Worm (Caenorhabditis elegans) whole organism, L2 larva: Measurements from ENCODE around the gene R12H7.4.

Experiments used
- C34F6.9 ChIP-seq: fragments of 150-350 bp; optimal IDR thresholded peaks from 2 replicates; lab custom pipeline; 2014; ENCODE audit warnings: missing biosample characterization, missing genetic modification characterization
- F13H6.1 ChIP-seq: sonication (generic microtip); optimal IDR thresholded peaks from 2 replicates; lab custom pipeline; 2016; ENCODE audit warnings: missing genetic modification characterization, missing compliant biosample characterization
- R02D3.7 ChIP-seq: fragments of 150-350 bp; optimal IDR thresholded peaks from 2 replicates; lab custom pipeline; 2014; ENCODE audit warnings: missing biosample characterization, missing genetic modification characterization
- Y55F3AM.14 ChIP-seq: fragments of 200-800 bp; sonication (Bioruptor generic); optimal IDR thresholded peaks from 2 replicates; lab custom pipeline; 2018; ENCODE audit warnings: mild to moderate bottlenecking, missing genetic modification characterization, missing compliant biosample characterization
- ZK546.5 ChIP-seq: sonication (generic microtip); optimal IDR thresholded peaks from 2 replicates; lab custom pipeline; 2017; ENCODE audit warnings: missing biosample characterization, missing genetic modification characterization
- alr-1 ChIP-seq: fragments of 150-350 bp; optimal IDR thresholded peaks from 2 replicates; lab custom pipeline; 2014; ENCODE audit warnings: missing biosample characterization, missing genetic modification characterization
- aly-2 ChIP-seq: fragments of 150-350 bp; optimal IDR thresholded peaks from 2 replicates; lab custom pipeline; 2014; ENCODE audit warnings: missing biosample characterization, missing genetic modification characterization
- ama-1 ChIP-seq: fragments of 150-350 bp; optimal IDR thresholded peaks from 2 replicates; lab custom pipeline; 2018; ENCODE audit warnings: inconsistent platforms
- blmp-1 ChIP-seq: sonication (generic microtip); optimal IDR thresholded peaks from 2 replicates; lab custom pipeline; 2017; ENCODE audit warnings: missing genetic modification characterization, mild to moderate bottlenecking, missing compliant biosample characterization, antibody characterized with exemption, moderate library complexity; ENCODE audit not compliant: insufficient read depth
- ceh-16 ChIP-seq: fragments of 150-350 bp; optimal IDR thresholded peaks from 2 replicates; lab custom pipeline; 2014; ENCODE audit warnings: missing biosample characterization, missing genetic modification characterization
- ceh-82 ChIP-seq: fragments of 150-350 bp; optimal IDR thresholded peaks from 2 replicates; lab custom pipeline; 2014; ENCODE audit warnings: missing biosample characterization, missing genetic modification characterization
- crh-2 ChIP-seq: sonication (generic microtip); optimal IDR thresholded peaks from 2 replicates; lab custom pipeline; 2017; ENCODE audit warnings: missing biosample characterization, missing genetic modification characterization
- dmd-4 ChIP-seq: sonication (generic microtip); optimal IDR thresholded peaks from 2 replicates; lab custom pipeline; 2017; ENCODE audit warnings: missing biosample characterization, missing genetic modification characterization
- egl-27 ChIP-seq: sonication (generic microtip); optimal IDR thresholded peaks from 3 replicates; lab custom pipeline; 2017; ENCODE audit warnings: missing biosample characterization, missing genetic modification reagents, missing genetic modification characterization
- elt-1 ChIP-seq: fragments of 150-350 bp; optimal IDR thresholded peaks from 2 replicates; lab custom pipeline; 2014; ENCODE audit warnings: missing biosample characterization, missing genetic modification characterization
- elt-3 ChIP-seq: sonication (generic microtip); optimal IDR thresholded peaks from 2 replicates; lab custom pipeline; 2017; ENCODE audit warnings: missing biosample characterization, missing genetic modification characterization
- fos-1 ChIP-seq: fragments of 150-350 bp; optimal IDR thresholded peaks from 2 replicates; lab custom pipeline; 2014; ENCODE audit warnings: missing biosample characterization, missing genetic modification characterization
- gmeb-1 ChIP-seq: fragments of 150-350 bp; optimal IDR thresholded peaks from 2 replicates; lab custom pipeline; 2014; ENCODE audit warnings: missing biosample characterization, missing genetic modification characterization
- lin-11 ChIP-seq: fragments of 150-350 bp; sonication (generic microtip); optimal IDR thresholded peaks from 2 replicates; lab custom pipeline; 2014; ENCODE audit warnings: missing biosample characterization, missing genetic modification characterization, inconsistent platforms, mixed read lengths
- lin-13 ChIP-seq: fragments of 150-350 bp; optimal IDR thresholded peaks from 2 replicates; lab custom pipeline; 2014; ENCODE audit warnings: missing biosample characterization, missing genetic modification reagents, missing genetic modification characterization
- lin-39 ChIP-seq: fragments of 150-350 bp; optimal IDR thresholded peaks from 2 replicates; lab custom pipeline; 2014; ENCODE audit warnings: missing biosample characterization, missing genetic modification reagents, missing genetic modification characterization
- lsy-2 ChIP-seq, 2 experiments: fragments of 150-350 bp in 1 of 2; sonication (generic microtip) in 1 of 2; optimal IDR thresholded peaks; 2 replicates each; lab custom pipeline; 2014 to 2017; ENCODE audit warnings: missing biosample characterization in 2 of 2, missing genetic modification characterization in 2 of 2
- mab-5 ChIP-seq: fragments of 150-350 bp; optimal IDR thresholded peaks from 2 replicates; lab custom pipeline; 2014; ENCODE audit warnings: missing biosample characterization, missing genetic modification characterization
- mbf-1 ChIP-seq: sonication (generic microtip); optimal IDR thresholded peaks from 2 replicates; lab custom pipeline; 2017; ENCODE audit warnings: missing biosample characterization, missing genetic modification characterization
- mdl-1 ChIP-seq, 2 experiments: fragments of 150-350 bp in 1 of 2; sonication (generic microtip) in 1 of 2; optimal IDR thresholded peaks; 2 replicates each; lab custom pipeline; 2017; ENCODE audit warnings: missing biosample characterization in 2 of 2, missing genetic modification characterization in 2 of 2
- nhr-10 ChIP-seq: sonication (generic microtip); optimal IDR thresholded peaks from 2 replicates; lab custom pipeline; 2017; ENCODE audit warnings: missing biosample characterization, missing genetic modification characterization
- nhr-11 ChIP-seq: fragments of 150-350 bp; optimal IDR thresholded peaks from 2 replicates; lab custom pipeline; 2014; ENCODE audit warnings: missing biosample characterization, missing genetic modification characterization
- nhr-12 ChIP-seq: fragments of 150-350 bp; optimal IDR thresholded peaks from 2 replicates; lab custom pipeline; 2014; ENCODE audit warnings: missing biosample characterization, missing genetic modification characterization
- nhr-129 ChIP-seq: fragments of 150-350 bp; optimal IDR thresholded peaks from 2 replicates; lab custom pipeline; 2014; ENCODE audit warnings: missing biosample characterization, missing genetic modification characterization
- nhr-21 ChIP-seq: fragments of 150-350 bp; optimal IDR thresholded peaks from 2 replicates; lab custom pipeline; 2014; ENCODE audit warnings: missing biosample characterization, missing genetic modification characterization
- nhr-23 ChIP-seq: fragments of 150-350 bp; optimal IDR thresholded peaks from 2 replicates; lab custom pipeline; 2014; ENCODE audit warnings: missing biosample characterization, missing genetic modification reagents, missing genetic modification characterization
- nhr-237 ChIP-seq: fragments of 150-350 bp; optimal IDR thresholded peaks from 2 replicates; lab custom pipeline; 2014; ENCODE audit warnings: missing biosample characterization, missing genetic modification characterization
- nhr-25 ChIP-seq: fragments of 150-350 bp; sonication (generic microtip); optimal IDR thresholded peaks from 3 replicates; lab custom pipeline; 2014; ENCODE audit warnings: missing biosample characterization, missing genetic modification characterization
- nhr-6 ChIP-seq: fragments of 150-350 bp; optimal IDR thresholded peaks from 2 replicates; lab custom pipeline; 2014; ENCODE audit warnings: missing biosample characterization, missing genetic modification characterization
- nhr-77 ChIP-seq: fragments of 150-350 bp; optimal IDR thresholded peaks from 2 replicates; lab custom pipeline; 2014; ENCODE audit warnings: missing biosample characterization, missing genetic modification characterization
- peb-1 ChIP-seq: fragments of 150-350 bp; optimal IDR thresholded peaks from 2 replicates; lab custom pipeline; 2014; ENCODE audit warnings: missing biosample characterization, missing genetic modification characterization
- sem-4 ChIP-seq: fragments of 150-350 bp; optimal IDR thresholded peaks from 2 replicates; lab custom pipeline; 2014; ENCODE audit warnings: missing biosample characterization, missing genetic modification reagents, missing genetic modification characterization
- skn-1 ChIP-seq: sonication (generic microtip); optimal IDR thresholded peaks from 2 replicates; lab custom pipeline; 2017; ENCODE audit warnings: missing biosample characterization, missing genetic modification characterization
- sma-3 ChIP-seq: sonication (generic microtip); optimal IDR thresholded peaks from 2 replicates; lab custom pipeline; 2016; ENCODE audit warnings: missing genetic modification reagents, missing genetic modification characterization, missing compliant biosample characterization
- sma-9 ChIP-seq, 2 experiments: fragments of 150-350 bp in 1 of 2; sonication (generic microtip) in 1 of 2; optimal IDR thresholded peaks; 2 replicates each; lab custom pipeline; 2014 to 2016; ENCODE audit warnings: missing genetic modification characterization in 2 of 2, mild to moderate bottlenecking in 1 of 2, missing biosample characterization in 1 of 2, missing compliant biosample characterization in 1 of 2, missing genetic modification reagents in 1 of 2, moderate library complexity in 1 of 2
- snpc-4 ChIP-seq: fragments of 150-350 bp; optimal IDR thresholded peaks from 2 replicates; lab custom pipeline; 2014; ENCODE audit warnings: missing biosample characterization, missing genetic modification characterization
- unc-39 ChIP-seq: fragments of 150-350 bp; optimal IDR thresholded peaks from 2 replicates; lab custom pipeline; 2014; ENCODE audit warnings: missing biosample characterization, missing genetic modification characterization
- unc-55 ChIP-seq: fragments of 150-350 bp; sonication (generic microtip); optimal IDR thresholded peaks from 3 replicates; lab custom pipeline; 2014; ENCODE audit warnings: missing biosample characterization, missing genetic modification reagents, missing genetic modification characterization
- unc-62 ChIP-seq: fragments of 150-350 bp; optimal IDR thresholded peaks from 2 replicates; lab custom pipeline; 2014; ENCODE audit warnings: missing biosample characterization, missing genetic modification reagents, missing genetic modification characterization
- zag-1 ChIP-seq: fragments of 150-350 bp; optimal IDR thresholded peaks from 2 replicates; lab custom pipeline; 2014; ENCODE audit warnings: missing biosample characterization, missing genetic modification characterization
- ztf-1 ChIP-seq: fragments of 200-800 bp; sonication (Bioruptor generic); conservative IDR thresholded peaks from 2 replicates; pipeline ENCODE4 v1.3.6; 2022; ENCODE audit warnings: missing genetic modification characterization, missing compliant biosample characterization
- ztf-11 ChIP-seq: sonication (generic microtip); optimal IDR thresholded peaks from 2 replicates; lab custom pipeline; 2017; ENCODE audit warnings: missing biosample characterization, missing genetic modification characterization
- ztf-4 ChIP-seq: fragments of 150-350 bp; optimal IDR thresholded peaks from 2 replicates; lab custom pipeline; 2014; ENCODE audit warnings: missing biosample characterization, missing genetic modification characterization

Gene R12H7.4

ce11 chrX:13216802-13217201 is at the start of gene R12H7.4:
Gene R12H7.4 (plus strand): TSS chrX:13217102.
- TF ChIP-seq ceh-16 (no peak), nhr-21 (tag; lab: Kevin White, UChicago) (no peak), dmd-4 (tag; lab: Kevin White, UChicago) (no peak), lin-11 (tag; lab: Kevin White, UChicago) (no peak), C34F6.9 (no peak), mab-5 (tag; lab: Kevin White, UChicago) (no peak), nhr-77 (tag; lab: Kevin White, UChicago) (no peak), egl-27 (tag; lab: Kevin White, UChicago) (no peak), ztf-1 (GFP tag; lab: Robert Waterston, UW) (no peak), nhr-12 (tag; lab: Kevin White, UChicago) (no peak)

- TF ChIP-seq ztf-4 (tag; lab: Kevin White, UChicago) (peak; percentile 11), aly-2 (tag; lab: Kevin White, UChicago) (no peak), nhr-25 (tag; lab: Kevin White, UChicago) (peak; percentile 46), fos-1 (tag; lab: Kevin White, UChicago) (peak; percentile 12), unc-39 (tag; lab: Kevin White, UChicago) (no peak), nhr-21 (tag; lab: Kevin White, UChicago) (peak; percentile 66), mdl-1 (tag; optimal IDR thresholded peaks at IDR 0.05; lab: Kevin White, UChicago) (peak; percentile 57 to 68), Y55F3AM.14 (GFP tag; lab: Kevin White, UChicago) (no peak), blmp-1 (tag; lab: Kevin White, UChicago) (peak; percentile 1), unc-62 (GFP tag; lab: Kevin White, UChicago) (no peak), sma-3 (no peak), lin-39 (tag; lab: Kevin White, UChicago) (no peak), sem-4 (tag; lab: Kevin White, UChicago) (peak; percentile 57), dmd-4 (tag; lab: Kevin White, UChicago) (no peak), C34F6.9 (peak; percentile 69), ZK546.5 (tag; lab: Kevin White, UChicago) (no peak), nhr-237 (tag; lab: Kevin White, UChicago) (no peak), elt-3 (tag; lab: Kevin White, UChicago) (no peak), nhr-23 (tag; lab: Kevin White, UChicago) (no peak), sma-9 (GFP tag; optimal IDR thresholded peaks at IDR 0.05; lab: Kevin White, UChicago) (peak; percentile 72), sma-9 (tag; optimal IDR thresholded peaks at IDR 0.05; lab: Kevin White, UChicago) (no peak), zag-1 (tag; lab: Kevin White, UChicago) (no peak), skn-1 (tag; lab: Kevin White, UChicago) (no peak), mbf-1 (no peak), nhr-6 (tag; lab: Kevin White, UChicago) (peak; percentile 34), ztf-1 (GFP tag; lab: Robert Waterston, UW) (no peak), nhr-10 (tag; lab: Kevin White, UChicago) (no peak), ceh-82 (tag; lab: Kevin White, UChicago) (no peak), crh-2 (tag; lab: Kevin White, UChicago) (peak; percentile 17), R02D3.7 (tag; lab: Kevin White, UChicago) (no peak), ceh-16 (no peak), mab-5 (tag; lab: Kevin White, UChicago) (no peak), gmeb-1 (tag; lab: Kevin White, UChicago) (no peak), alr-1 (no peak), lsy-2 (tag; optimal IDR thresholded peaks at IDR 0.05; lab: Kevin White, UChicago) (peak in 1 of 2 experiments; percentile 44), nhr-129 (tag; lab: Kevin White, UChicago) (peak; percentile 93), nhr-12 (tag; lab: Kevin White, UChicago) (no peak), F13H6.1 (tag; lab: Kevin White, UChicago) (peak; percentile 48), lin-11 (tag; lab: Kevin White, UChicago) (no peak), unc-55 (GFP tag; lab: Kevin White, UChicago) (no peak), egl-27 (tag; lab: Kevin White, UChicago) (no peak), nhr-77 (tag; lab: Kevin White, UChicago) (no peak), ztf-11 (no peak), nhr-11 (tag; lab: Kevin White, UChicago) (no peak), snpc-4 (tag; lab: Kevin White, UChicago) (no peak), peb-1 (no peak), elt-1 (peak; percentile 38), lin-13 (no peak), ama-1 (lab: Kevin White, UChicago) (no peak)
Observed at ce11 chrX:13169133-13169532, 47.8 kb upstream of the R12H7.4 start.
